Worm (Caenorhabditis elegans): ENCODE results near the gene lido-12.

The lido-12 gene

DNA sequence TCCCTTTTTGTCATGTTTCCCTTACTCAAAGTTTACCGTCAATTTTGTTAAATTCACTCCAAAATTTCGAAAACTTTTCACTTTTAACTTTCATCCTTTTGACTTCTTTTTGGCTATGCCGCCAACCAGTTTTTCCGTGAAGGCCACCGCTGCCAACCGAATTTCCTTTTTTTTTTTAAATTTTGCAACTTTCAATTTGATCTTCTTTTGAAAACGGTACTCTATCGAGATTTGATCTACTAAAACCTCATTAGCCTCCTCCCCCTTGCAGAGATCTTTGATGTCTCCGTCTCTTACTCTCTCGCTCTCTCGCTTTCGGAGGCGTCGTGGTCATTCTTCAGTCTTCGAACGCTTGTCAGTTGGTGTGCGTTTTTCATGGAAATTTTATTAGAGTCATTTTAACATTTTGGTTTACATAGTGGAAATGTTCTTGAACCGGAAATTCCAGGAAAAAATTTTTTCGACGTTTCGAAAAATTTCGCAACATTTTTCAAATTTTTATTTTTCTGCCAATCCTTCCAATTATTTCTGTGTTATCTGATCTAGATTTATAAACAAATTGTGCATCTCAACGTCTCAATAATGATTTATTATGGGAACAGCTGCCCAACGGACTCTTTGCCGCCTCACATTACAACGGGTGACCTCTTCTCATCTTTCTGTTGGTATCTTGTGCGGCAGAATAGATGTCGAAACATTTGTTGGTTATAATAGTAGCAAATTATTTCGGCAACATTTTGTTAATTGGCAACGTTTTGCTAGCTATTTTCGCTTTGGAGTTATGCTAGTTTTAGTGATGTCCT is 10.8 kb upstream of the lido-12 start:
- TF ChIP-seq ets-7 (tag; optimal IDR thresholded peaks at IDR 0.05) (no peak), ama-1 (optimal IDR thresholded peaks at IDR 0.05) (no peak), scrt-1 (GFP tag; IDR thresholded peaks at IDR 0.05) (no peak), hnd-1 (tag; optimal IDR thresholded peaks at IDR 0.05) (no peak)

- TF ChIP-seq B0310.2 (tag; optimal IDR thresholded peaks at IDR 0.05) = no peak
- no peak for TF ChIP-seq sea-1 (GFP tag; conservative IDR thresholded peaks at IDR 0.05)
- TF ChIP-seq ceh-36 (tag; optimal IDR thresholded peaks at IDR 0.05) = no peak
- TF ChIP-seq hmbx-1 (tag; optimal IDR thresholded peaks at IDR 0.05) = no peak
- TF ChIP-seq ets-7 (tag; optimal IDR thresholded peaks at IDR 0.05) = no peak
- TF ChIP-seq tbx-37 (GFP tag; conservative IDR thresholded peaks at IDR 0.05) = no peak
- TF ChIP-seq scrt-1 (GFP tag; IDR thresholded peaks at IDR 0.05) = no peak
Observed at ce11 chrII:2996721-2997120, 8.9 kb upstream of the lido-12 start, which contains the start of gene lido-8. Gene lido-8, plus strand, starts transcription at chrII:2997021.

DNA sequence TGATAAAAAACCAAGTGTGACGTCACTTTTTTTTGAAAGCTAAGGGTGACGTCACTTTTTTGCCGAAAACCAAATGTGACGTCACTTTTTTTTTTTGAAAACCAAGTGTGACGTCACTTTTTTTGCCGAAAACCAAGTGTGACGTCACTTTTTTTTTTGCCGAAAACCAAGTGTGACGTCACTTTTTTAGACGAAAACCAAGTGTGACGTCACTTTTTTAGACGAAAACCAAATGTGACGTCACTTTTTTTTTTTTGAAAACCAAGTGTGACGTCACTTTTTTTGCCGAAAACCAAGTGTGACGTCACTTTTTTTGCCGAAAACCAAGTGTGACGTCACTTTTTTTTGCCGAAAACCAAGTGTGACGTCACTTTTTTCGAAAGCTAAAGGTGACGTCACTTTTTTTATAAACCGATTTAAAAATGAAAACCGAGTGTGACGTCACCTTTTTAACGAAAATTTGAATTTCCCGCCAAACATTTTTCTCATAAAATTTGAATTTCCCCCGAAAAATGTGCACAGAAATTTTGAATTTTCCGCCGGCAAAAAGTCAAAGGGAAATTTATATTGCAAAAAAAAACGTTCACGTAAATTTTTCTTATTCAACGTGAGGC is 7.7 kb upstream of the lido-12 start:
- TF ChIP-seq tra-4 (tag; optimal IDR thresholded peaks at IDR 0.05) (no peak), aly-1 (tag; optimal IDR thresholded peaks at IDR 0.05) (no peak), F13C5.2 (tag; optimal IDR thresholded peaks at IDR 0.05) (no peak), ama-1 (optimal IDR thresholded peaks at IDR 0.05) (no peak), tbx-37 (GFP tag; conservative IDR thresholded peaks at IDR 0.05) (no peak), flt-1 (GFP tag; IDR thresholded peaks at IDR 0.05) (no peak), scrt-1 (GFP tag; IDR thresholded peaks at IDR 0.05) (no peak)

- TF ChIP-seq ceh-13 (GFP tag; optimal IDR thresholded peaks at IDR 0.05) (no peak), ama-1 (optimal IDR thresholded peaks at IDR 0.05) (peak; percentile 23), sea-1 (GFP tag; conservative IDR thresholded peaks at IDR 0.05) (0 out of 2 replicates have a peak, but pooled peaks have one; percentile 48), scrt-1 (GFP tag; IDR thresholded peaks at IDR 0.05) (peak; percentile 68), F13C5.2 (tag; optimal IDR thresholded peaks at IDR 0.05) (no peak), tra-4 (tag; optimal IDR thresholded peaks at IDR 0.05) (no peak)
Observed at ce11 chrII:3000535-3001264, 4.9 kb upstream of the lido-12 start, which contains the start of gene lido-9. Gene lido-9, plus strand, starts transcription at chrII:3000768.

ce11 chrII:3002211-3002610 is 3.4 kb upstream of the lido-12 start, which contains the start of gene lido-10:
Gene lido-10, plus strand, starts transcription at chrII:3002511.
- TF ChIP-seq pes-1 (GFP tag; IDR thresholded peaks at IDR 0.05) (no peak), flt-1 (GFP tag; IDR thresholded peaks at IDR 0.05) (no peak), tra-4 (tag; optimal IDR thresholded peaks at IDR 0.05) (no peak), ama-1 (optimal IDR thresholded peaks at IDR 0.05) (no peak), ets-7 (tag; optimal IDR thresholded peaks at IDR 0.05) (no peak), F13C5.2 (tag; optimal IDR thresholded peaks at IDR 0.05) (no peak), hmbx-1 (tag; optimal IDR thresholded peaks at IDR 0.05) (no peak), tbx-37 (GFP tag; conservative IDR thresholded peaks at IDR 0.05) (no peak), aly-1 (tag; optimal IDR thresholded peaks at IDR 0.05) (no peak), sea-1 (GFP tag; conservative IDR thresholded peaks at IDR 0.05) (no peak), scrt-1 (GFP tag; IDR thresholded peaks at IDR 0.05) (no peak), ceh-13 (GFP tag; optimal IDR thresholded peaks at IDR 0.05) (no peak), hnd-1 (tag; optimal IDR thresholded peaks at IDR 0.05) (no peak), hmg-4 (GFP tag; optimal IDR thresholded peaks at IDR 0.05) (no peak), ceh-36 (tag; optimal IDR thresholded peaks at IDR 0.05) (no peak), B0310.2 (tag; optimal IDR thresholded peaks at IDR 0.05) (no peak), tbx-11 (GFP tag; IDR thresholded peaks at IDR 0.05) (no peak)

- no peak for TF ChIP-seq ama-1 (optimal IDR thresholded peaks at IDR 0.05)
- no peak for TF ChIP-seq ceh-36 (tag; optimal IDR thresholded peaks at IDR 0.05)
- no peak for TF ChIP-seq sea-1 (GFP tag; conservative IDR thresholded peaks at IDR 0.05)
- TF ChIP-seq hnd-1 (tag; optimal IDR thresholded peaks at IDR 0.05) = no peak
- no peak for TF ChIP-seq tra-4 (tag; optimal IDR thresholded peaks at IDR 0.05)
- TF ChIP-seq pes-1 (GFP tag; IDR thresholded peaks at IDR 0.05) = no peak
- no peak for TF ChIP-seq hmbx-1 (tag; optimal IDR thresholded peaks at IDR 0.05)
- TF ChIP-seq aly-1 (tag; optimal IDR thresholded peaks at IDR 0.05) = no peak
- TF ChIP-seq hmg-4 (GFP tag; optimal IDR thresholded peaks at IDR 0.05) = no peak
- no peak for TF ChIP-seq flt-1 (GFP tag; IDR thresholded peaks at IDR 0.05)
- no peak for TF ChIP-seq ceh-13 (GFP tag; optimal IDR thresholded peaks at IDR 0.05)
- TF ChIP-seq B0310.2 (tag; optimal IDR thresholded peaks at IDR 0.05) = no peak
- TF ChIP-seq ets-7 (tag; optimal IDR thresholded peaks at IDR 0.05) = no peak
- TF ChIP-seq tbx-37 (GFP tag; conservative IDR thresholded peaks at IDR 0.05) = no peak
- no peak for TF ChIP-seq scrt-1 (GFP tag; IDR thresholded peaks at IDR 0.05)
- no peak for TF ChIP-seq tbx-11 (GFP tag; IDR thresholded peaks at IDR 0.05)
- no peak for TF ChIP-seq F13C5.2 (tag; optimal IDR thresholded peaks at IDR 0.05)
Observed at ce11 chrII:3003667-3004066, 1.9 kb upstream of the lido-12 start, which contains the start of gene lido-11. Gene lido-11, plus strand, starts transcription at chrII:3003967.

ce11 chrII:3008400-3008799 is 2.8 kb downstream of the lido-12 start, which contains the start of gene sdz-5:
Gene sdz-5, plus strand, starts transcription at chrII:3008700.
- no peak for TF ChIP-seq flt-1 (GFP tag; IDR thresholded peaks at IDR 0.05)
- TF ChIP-seq tra-4 (tag; optimal IDR thresholded peaks at IDR 0.05) = no peak
- TF ChIP-seq ama-1 (optimal IDR thresholded peaks at IDR 0.05) = no peak
- no peak for TF ChIP-seq tbx-37 (GFP tag; conservative IDR thresholded peaks at IDR 0.05)
- TF ChIP-seq hmg-4 (GFP tag; optimal IDR thresholded peaks at IDR 0.05) = no peak
- no peak for TF ChIP-seq sea-1 (GFP tag; conservative IDR thresholded peaks at IDR 0.05)
- no peak for TF ChIP-seq tbx-11 (GFP tag; IDR thresholded peaks at IDR 0.05)
- no peak for TF ChIP-seq ets-7 (tag; optimal IDR thresholded peaks at IDR 0.05)
- TF ChIP-seq scrt-1 (GFP tag; IDR thresholded peaks at IDR 0.05) = no peak
- no peak for TF ChIP-seq hmbx-1 (tag; optimal IDR thresholded peaks at IDR 0.05)
- no peak for TF ChIP-seq F13C5.2 (tag; optimal IDR thresholded peaks at IDR 0.05)
- no peak for TF ChIP-seq B0310.2 (tag; optimal IDR thresholded peaks at IDR 0.05)
- no peak for TF ChIP-seq pes-1 (GFP tag; IDR thresholded peaks at IDR 0.05)
- no peak for TF ChIP-seq hnd-1 (tag; optimal IDR thresholded peaks at IDR 0.05)
- TF ChIP-seq ceh-13 (GFP tag; optimal IDR thresholded peaks at IDR 0.05) = no peak
